Worm (Caenorhabditis elegans): ENCODE data around the gene B0280.9.
"Not testable (repeated sequence)": the region's sequence is repeated elsewhere in the genome, so short reads cannot be mapped to it uniquely, and the experiment has no call there.

DNA sequence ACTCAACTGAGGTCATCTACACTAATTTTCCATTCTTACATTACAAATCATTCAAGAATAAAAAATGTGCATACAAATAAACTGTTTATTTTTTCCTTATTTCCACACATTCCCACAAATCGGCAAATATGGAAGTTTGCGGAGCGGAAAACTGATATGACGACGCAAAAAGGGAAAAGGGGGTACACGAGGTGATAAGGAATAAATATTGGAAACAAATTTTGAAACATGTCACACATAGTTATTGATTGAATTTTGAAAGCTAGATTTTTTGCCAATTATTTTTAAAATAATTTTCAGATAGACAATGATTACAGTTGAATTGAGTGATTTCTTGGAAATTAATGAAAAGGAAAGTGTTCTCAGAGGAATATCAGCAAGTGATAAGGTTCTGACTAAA is 5.9 kb upstream of the B0280.9 start, which contains the start of gene viro-2:
- not testable (repeated sequence) for TF ChIP-seq snpc-4 (tag; optimal IDR thresholded peaks at IDR 0.05); lin-13 (tag; optimal IDR thresholded peaks at IDR 0.05); pha-4 (tag; optimal IDR thresholded peaks at IDR 0.05); ces-1 (GFP tag; optimal IDR thresholded peaks at IDR 0.05)

All from whole organism, mixed stage, embryonic.